Fruit fly (Drosophila melanogaster) S2 (cell line): ENCODE measurements around the gene TyrR.

Experiments
- CG8478 ChIP-seq: fragments of >200 bp; optimal IDR thresholded peaks from 2 replicates; lab custom pipeline; 2018
- CTCF ChIP-seq, 2 experiments: fragments of >200 bp; optimal IDR thresholded peaks; 2 replicates each; lab custom pipeline; 2018

- TF ChIP-seq CG8478 (no peak), CTCF (optimal IDR thresholded peaks at IDR 0.05; lab: Kevin White, UChicago) (no peak)
Measured at dm6 chr3R:17712623-17713521, 50.1 kb downstream of the TyrR start.
